Fruit fly (Drosophila melanogaster): ENCODE data around the gene c12.1.

The c12.1 gene

dm6 chrX:9319140-9319539 lies at the start of gene c12.1, which contains the start of gene c12.2:
Gene c12.1, minus strand, starts transcription at chrX:9319223.
Gene c12.2, plus strand, starts transcription at chrX:9319359.
- no peak for TF ChIP-seq usp (GFP tag; optimal IDR thresholded peaks at IDR 0.05)
- TF ChIP-seq Dll (optimal IDR thresholded peaks at IDR 0.05), result no peak
- TF ChIP-seq CG8478 (optimal IDR thresholded peaks at IDR 0.05), result no peak
- TF ChIP-seq EcR (GFP tag; optimal IDR thresholded peaks at IDR 0.05), result no peak
- TF ChIP-seq pan (optimal IDR thresholded peaks at IDR 0.05), result no peak
- TF ChIP-seq psq (optimal IDR thresholded peaks at IDR 0.05), result no peak

dm6 chrX:9355996-9356708 lies 37.1 kb upstream of the c12.1 start, which contains the start of the genes Zdhhc8 and BCL7-like:
Gene Zdhhc8, minus strand, starts transcription at chrX:9356227.
Gene BCL7-like, plus strand, starts transcription at chrX:9356634.
- TF ChIP-seq CG8478 (optimal IDR thresholded peaks at IDR 0.05), result no peak
- no peak for TF ChIP-seq usp (GFP tag; optimal IDR thresholded peaks at IDR 0.05)
- no peak for TF ChIP-seq psq (optimal IDR thresholded peaks at IDR 0.05)
- TF ChIP-seq pan (optimal IDR thresholded peaks at IDR 0.05), result no peak
- no peak for TF ChIP-seq EcR (GFP tag; optimal IDR thresholded peaks at IDR 0.05)
- no peak for TF ChIP-seq Dll (optimal IDR thresholded peaks at IDR 0.05)

- TF ChIP-seq pan (optimal IDR thresholded peaks at IDR 0.05), result no peak
- TF ChIP-seq EcR (GFP tag; optimal IDR thresholded peaks at IDR 0.05), result no peak
- TF ChIP-seq CG8478 (optimal IDR thresholded peaks at IDR 0.05), result no peak
- TF ChIP-seq usp (GFP tag; optimal IDR thresholded peaks at IDR 0.05), result no peak
- no peak for TF ChIP-seq psq (optimal IDR thresholded peaks at IDR 0.05)
- no peak for TF ChIP-seq Dll (optimal IDR thresholded peaks at IDR 0.05)
Measured at dm6 chrX:9355193-9355995, 36.4 kb upstream of the c12.1 start.

- TF ChIP-seq Dll (optimal IDR thresholded peaks at IDR 0.05) (no peak), psq (optimal IDR thresholded peaks at IDR 0.05) (no peak), CG8478 (optimal IDR thresholded peaks at IDR 0.05) (no peak), usp (GFP tag; optimal IDR thresholded peaks at IDR 0.05) (no peak), pan (optimal IDR thresholded peaks at IDR 0.05) (no peak), EcR (GFP tag; optimal IDR thresholded peaks at IDR 0.05) (no peak)
Measured at dm6 chrX:9354773-9355172, 35.8 kb upstream of the c12.1 start.

dm6 chrX:9352112-9353096 lies 33.4 kb upstream of the c12.1 start:
- no peak for TF ChIP-seq psq (optimal IDR thresholded peaks at IDR 0.05)
- TF ChIP-seq Dll (optimal IDR thresholded peaks at IDR 0.05), result no peak
- no peak for TF ChIP-seq EcR (GFP tag; optimal IDR thresholded peaks at IDR 0.05)
- no peak for TF ChIP-seq pan (optimal IDR thresholded peaks at IDR 0.05)
- no peak for TF ChIP-seq CG8478 (optimal IDR thresholded peaks at IDR 0.05)
- no peak for TF ChIP-seq usp (GFP tag; optimal IDR thresholded peaks at IDR 0.05)

- TF ChIP-seq EcR (GFP tag; optimal IDR thresholded peaks at IDR 0.05), result no peak
- no peak for TF ChIP-seq psq (optimal IDR thresholded peaks at IDR 0.05)
- TF ChIP-seq Dll (optimal IDR thresholded peaks at IDR 0.05), result no peak
- TF ChIP-seq usp (GFP tag; optimal IDR thresholded peaks at IDR 0.05), result no peak
- TF ChIP-seq CG8478 (optimal IDR thresholded peaks at IDR 0.05), result no peak
- no peak for TF ChIP-seq pan (optimal IDR thresholded peaks at IDR 0.05)
Measured at dm6 chrX:9350309-9350708, 31.3 kb upstream of the c12.1 start.

- TF ChIP-seq usp (GFP tag; optimal IDR thresholded peaks at IDR 0.05), result no peak
- TF ChIP-seq pan (optimal IDR thresholded peaks at IDR 0.05), result no peak
- TF ChIP-seq CG8478 (optimal IDR thresholded peaks at IDR 0.05), result no peak
- TF ChIP-seq EcR (GFP tag; optimal IDR thresholded peaks at IDR 0.05), result no peak
- no peak for TF ChIP-seq Dll (optimal IDR thresholded peaks at IDR 0.05)
- no peak for TF ChIP-seq psq (optimal IDR thresholded peaks at IDR 0.05)
Measured at dm6 chrX:9349224-9349623, 30.2 kb upstream of the c12.1 start.

- TF ChIP-seq EcR (GFP tag; optimal IDR thresholded peaks at IDR 0.05), result no peak
- TF ChIP-seq Dll (optimal IDR thresholded peaks at IDR 0.05), result no peak
- no peak for TF ChIP-seq pan (optimal IDR thresholded peaks at IDR 0.05)
- TF ChIP-seq usp (GFP tag; optimal IDR thresholded peaks at IDR 0.05), result no peak
- no peak for TF ChIP-seq psq (optimal IDR thresholded peaks at IDR 0.05)
Measured at dm6 chrX:9347767-9348166, 28.7 kb upstream of the c12.1 start.

dm6 chrX:9345522-9345921 lies 26.5 kb upstream of the c12.1 start:
- TF ChIP-seq EcR (GFP tag; optimal IDR thresholded peaks at IDR 0.05) (no peak), CG8478 (optimal IDR thresholded peaks at IDR 0.05) (no peak), pan (optimal IDR thresholded peaks at IDR 0.05) (no peak), Dll (optimal IDR thresholded peaks at IDR 0.05) (no peak), usp (GFP tag; optimal IDR thresholded peaks at IDR 0.05) (no peak), psq (optimal IDR thresholded peaks at IDR 0.05) (no peak)

dm6 chrX:9344482-9345106 lies 25.6 kb upstream of the c12.1 start:
- no peak for TF ChIP-seq CG8478 (optimal IDR thresholded peaks at IDR 0.05)
- no peak for TF ChIP-seq usp (GFP tag; optimal IDR thresholded peaks at IDR 0.05)
- no peak for TF ChIP-seq EcR (GFP tag; optimal IDR thresholded peaks at IDR 0.05)
- no peak for TF ChIP-seq psq (optimal IDR thresholded peaks at IDR 0.05)
- TF ChIP-seq pan (optimal IDR thresholded peaks at IDR 0.05), result no peak
- TF ChIP-seq Dll (optimal IDR thresholded peaks at IDR 0.05), result no peak
